Fruit fly (Drosophila melanogaster) whole organism, prepupa: Measurements from ENCODE around the gene dmrt93B.

ENCODE experiments used
- CG10631 ChIP-seq: fragments of 200-800 bp; sonication (Bioruptor generic); optimal IDR thresholded peaks from 2 replicates; lab custom pipeline; 2016; ENCODE audit warnings: missing biosample characterization, missing genetic modification characterization
- CG10669 ChIP-seq: fragments of 200-800 bp; sonication (Bioruptor generic); optimal IDR thresholded peaks from 3 replicates; lab custom pipeline; 2018; ENCODE audit warnings: missing biosample characterization, mild to moderate bottlenecking, missing genetic modification characterization, moderate library complexity
- CG11294 ChIP-seq: fragments of 200-800 bp; sonication (Bioruptor generic); IDR thresholded peaks from 2 replicates; pipeline ENCODE4 v1.3.6; 2022; ENCODE audit warnings: missing biosample characterization, missing genetic modification characterization
- CG11762 ChIP-seq: fragments of 200-800 bp; sonication (Bioruptor generic); optimal IDR thresholded peaks from 3 replicates; lab custom pipeline; 2016; ENCODE audit warnings: missing biosample characterization, missing genetic modification characterization; ENCODE audit not compliant: insufficient read depth
- CG11902 ChIP-seq: fragments of 200-800 bp; sonication (Bioruptor generic); optimal IDR thresholded peaks from 3 replicates; lab custom pipeline; 2016; ENCODE audit warnings: missing biosample characterization, missing genetic modification characterization
- CG15336 ChIP-seq: fragments of 200-800 bp; sonication (Bioruptor generic); IDR thresholded peaks from 2 replicates; pipeline ENCODE4 v1.3.6; 2022; ENCODE audit warnings: missing biosample characterization, missing genetic modification characterization
- CG1621 ChIP-seq: fragments of 200-800 bp; sonication (Bioruptor generic); optimal IDR thresholded peaks from 3 replicates; lab custom pipeline; 2018; ENCODE audit warnings: missing biosample characterization, mild to moderate bottlenecking, missing genetic modification characterization
- CG16779 ChIP-seq: fragments of 200-800 bp; sonication (Bioruptor generic); optimal IDR thresholded peaks from 3 replicates; lab custom pipeline; 2017; ENCODE audit warnings: missing biosample characterization, mild to moderate bottlenecking, missing genetic modification characterization
- CG3032 ChIP-seq: fragments of 200-800 bp; optimal IDR thresholded peaks from 2 replicates; lab custom pipeline; 2019; ENCODE audit warnings: missing biosample characterization, mild to moderate bottlenecking, missing genetic modification characterization, moderate library complexity
- CG4318 ChIP-seq: fragments of 200-800 bp; sonication (Bioruptor generic); optimal IDR thresholded peaks from 3 replicates; lab custom pipeline; 2017; ENCODE audit warnings: missing biosample characterization, mild to moderate bottlenecking, missing genetic modification characterization
- CG6163 ChIP-seq: fragments of 200-800 bp; sonication (Bioruptor generic); IDR thresholded peaks from 3 replicates; pipeline ENCODE4 v1.3.6; 2022; ENCODE audit warnings: missing biosample characterization, missing genetic modification characterization
- CG6276 ChIP-seq: fragments of 200-800 bp; sonication (Bioruptor generic); optimal IDR thresholded peaks from 2 replicates; lab custom pipeline; 2017; ENCODE audit warnings: missing biosample characterization, mild to moderate bottlenecking, missing genetic modification characterization
- CG6792 ChIP-seq: fragments of 200-800 bp; sonication (Bioruptor generic); optimal IDR thresholded peaks from 3 replicates; lab custom pipeline; 2016; ENCODE audit warnings: missing biosample characterization, missing genetic modification characterization
- CG6808 ChIP-seq: fragments of 200-800 bp; sonication (Bioruptor generic); optimal IDR thresholded peaks from 3 replicates; lab custom pipeline; 2017; ENCODE audit warnings: missing biosample characterization, missing genetic modification characterization, mild to moderate bottlenecking, moderate library complexity, missing genetic modification reagents
- CG6854 ChIP-seq: fragments of 200-800 bp; sonication (Bioruptor generic); optimal IDR thresholded peaks from 2 replicates; lab custom pipeline; 2017; ENCODE audit warnings: missing biosample characterization, mild to moderate bottlenecking, missing genetic modification characterization
- CG8119 ChIP-seq: fragments of 200-800 bp; sonication (Bioruptor generic); IDR thresholded peaks from 3 replicates; pipeline ENCODE4 v1.3.6; 2022; ENCODE audit warnings: missing biosample characterization, missing genetic modification characterization
- CG8319 ChIP-seq: fragments of 200-800 bp; sonication (Bioruptor generic); optimal IDR thresholded peaks from 3 replicates; lab custom pipeline; 2016; ENCODE audit warnings: missing biosample characterization, missing genetic modification characterization
- CG9139 ChIP-seq: fragments of 200-800 bp; sonication (Bioruptor generic); optimal IDR thresholded peaks from 3 replicates; lab custom pipeline; 2017; ENCODE audit warnings: missing biosample characterization, mild to moderate bottlenecking, missing genetic modification characterization
- Eip75B ChIP-seq: fragments of 200-800 bp; sonication (Bioruptor generic); optimal IDR thresholded peaks from 3 replicates; lab custom pipeline; 2016; ENCODE audit warnings: missing biosample characterization, missing genetic modification characterization
- Eip78C ChIP-seq: fragments of 200-800 bp; sonication (Bioruptor generic); peaks from one replicate; lab custom pipeline; 2016; ENCODE audit warnings: missing biosample characterization, missing genetic modification characterization
- Ets21C ChIP-seq: fragments of 200-800 bp; sonication (Bioruptor generic); optimal IDR thresholded peaks from 3 replicates; lab custom pipeline; 2016; ENCODE audit warnings: missing biosample characterization, missing genetic modification characterization
- Ets96B ChIP-seq: fragments of 200-800 bp; optimal IDR thresholded peaks from 2 replicates; lab custom pipeline; 2019; ENCODE audit warnings: missing biosample characterization, mild to moderate bottlenecking, missing genetic modification characterization, moderate library complexity
- Gug ChIP-seq: fragments of 200-800 bp; sonication (Bioruptor generic); IDR thresholded peaks from 2 replicates; pipeline ENCODE4 v1.3.6; 2022; ENCODE audit warnings: missing biosample characterization, missing genetic modification characterization
- Hr38 ChIP-seq: sonication (Bioruptor generic); optimal IDR thresholded peaks from 2 replicates; lab custom pipeline; 2016; ENCODE audit warnings: missing biosample characterization, missing genetic modification characterization
- Hr39 ChIP-seq: fragments of 200-800 bp; sonication (Bioruptor generic); optimal IDR thresholded peaks from 2 replicates; lab custom pipeline; 2016; ENCODE audit warnings: missing biosample characterization, missing genetic modification characterization
- Hr4 ChIP-seq: fragments of 200-800 bp; sonication (Bioruptor generic); optimal IDR thresholded peaks from 3 replicates; lab custom pipeline; 2016; ENCODE audit warnings: missing biosample characterization, missing genetic modification characterization
- Lpt ChIP-seq: fragments of 200-800 bp; sonication (Bioruptor generic); optimal IDR thresholded peaks from 3 replicates; lab custom pipeline; 2016; ENCODE audit warnings: missing biosample characterization, missing genetic modification characterization
- Sox102F ChIP-seq: fragments of 200-800 bp; sonication (Bioruptor generic); optimal IDR thresholded peaks from 2 replicates; lab custom pipeline; 2016; ENCODE audit warnings: missing biosample characterization, mild to moderate bottlenecking, missing genetic modification characterization
- Sox14 ChIP-seq: fragments of 200-800 bp; sonication (Bioruptor generic); optimal IDR thresholded peaks from 3 replicates; lab custom pipeline; 2016; ENCODE audit warnings: missing biosample characterization, missing genetic modification characterization
- Sox15 ChIP-seq: fragments of 200-800 bp; sonication (Bioruptor generic); optimal IDR thresholded peaks from 3 replicates; lab custom pipeline; 2016; ENCODE audit warnings: missing biosample characterization, missing genetic modification characterization
- achi ChIP-seq: fragments of 200-800 bp; sonication (Bioruptor generic); optimal IDR thresholded peaks from 3 replicates; lab custom pipeline; 2016; ENCODE audit warnings: missing biosample characterization, missing genetic modification characterization
- acj6 ChIP-seq: fragments of 200-800 bp; sonication (Bioruptor generic); optimal IDR thresholded peaks from 3 replicates; lab custom pipeline; 2016; ENCODE audit warnings: missing biosample characterization, missing genetic modification characterization
- cyc ChIP-seq: fragments of 200-800 bp; sonication (Bioruptor generic); optimal IDR thresholded peaks from 3 replicates; lab custom pipeline; 2016; ENCODE audit warnings: missing biosample characterization, missing genetic modification characterization
- dac ChIP-seq: fragments of 200-800 bp; sonication (Bioruptor generic); optimal IDR thresholded peaks from 2 replicates; lab custom pipeline; 2017; ENCODE audit warnings: missing biosample characterization, mild to moderate bottlenecking, missing genetic modification characterization
- dsx ChIP-seq: fragments of 200-800 bp; optimal IDR thresholded peaks from 3 replicates; lab custom pipeline; 2019; ENCODE audit warnings: missing biosample characterization, mild to moderate bottlenecking, missing genetic modification characterization, moderate library complexity; ENCODE audit not compliant: poor library complexity, severe bottlenecking
- eg ChIP-seq: fragments of 200-800 bp; sonication (Bioruptor generic); IDR thresholded peaks from 3 replicates; pipeline ENCODE4 v1.3.6; 2022; ENCODE audit warnings: missing biosample characterization, missing genetic modification characterization
- esn ChIP-seq: fragments of 200-800 bp; sonication (Bioruptor generic); optimal IDR thresholded peaks from 2 replicates; lab custom pipeline; 2016; ENCODE audit warnings: missing biosample characterization, mild to moderate bottlenecking, missing genetic modification characterization, moderate library complexity
- fd59A ChIP-seq: fragments of 200-800 bp; sonication (Bioruptor generic); optimal IDR thresholded peaks from 2 replicates; lab custom pipeline; 2017; ENCODE audit warnings: missing biosample characterization, mild to moderate bottlenecking, missing genetic modification characterization, missing genetic modification reagents
- fd85E ChIP-seq: fragments of 200-800 bp; sonication (Bioruptor generic); optimal IDR thresholded peaks from 3 replicates; lab custom pipeline; 2016; ENCODE audit warnings: missing biosample characterization, missing genetic modification characterization
- fkh ChIP-seq: fragments of 200-800 bp; sonication (Bioruptor generic); optimal IDR thresholded peaks from 3 replicates; lab custom pipeline; 2017; ENCODE audit warnings: missing biosample characterization, mild to moderate bottlenecking, missing genetic modification characterization, moderate library complexity
- net ChIP-seq: fragments of 200-800 bp; sonication (Bioruptor generic); optimal IDR thresholded peaks from 3 replicates; lab custom pipeline; 2016; ENCODE audit warnings: missing biosample characterization, missing genetic modification characterization
- pdm3 ChIP-seq: fragments of 200-800 bp; sonication (Bioruptor generic); optimal IDR thresholded peaks from 3 replicates; lab custom pipeline; 2016; ENCODE audit warnings: missing biosample characterization, missing genetic modification characterization
- salr ChIP-seq, 2 experiments: fragments of 200-800 bp; sonication (Bioruptor generic); optimal IDR thresholded peaks; 3 replicates each; lab custom pipeline; 2016 to 2018; ENCODE audit warnings: missing biosample characterization in 2 of 2, missing genetic modification characterization in 2 of 2, mild to moderate bottlenecking in 1 of 2
- spab ChIP-seq: fragments of 200-800 bp; sonication (Bioruptor generic); optimal IDR thresholded peaks from 2 replicates; lab custom pipeline; 2017; ENCODE audit warnings: missing biosample characterization, mild to moderate bottlenecking, missing genetic modification characterization, missing genetic modification reagents
- topi ChIP-seq: fragments of 200-800 bp; sonication (Bioruptor generic); optimal IDR thresholded peaks from 3 replicates; lab custom pipeline; 2016; ENCODE audit warnings: missing biosample characterization, missing genetic modification characterization
- vri ChIP-seq: fragments of 200-800 bp; sonication (Bioruptor generic); optimal IDR thresholded peaks from 3 replicates; lab custom pipeline; 2016; ENCODE audit warnings: missing biosample characterization, mild to moderate bottlenecking, missing genetic modification characterization

The dmrt93B gene

dm6 chr3R:21107907-21108591, 34.2 kb downstream of the dmrt93B start, which contains the start of the genes Sec15 and rtet (continued):
- TF ChIP-seq CG16779, result no peak
- TF ChIP-seq CG3032, result peak; percentile 45
- TF ChIP-seq eg (GFP tag; lab: Robert Waterston, UW), result no peak
- peak; percentile 60 for TF ChIP-seq Sox14
- no peak for TF ChIP-seq salr (GFP tag; optimal IDR thresholded peaks at IDR 0.05; lab: Kevin White, UChicago)
- peak; percentile 39 for TF ChIP-seq Ets96B (tag; lab: Kevin White, UChicago)
- TF ChIP-seq Sox15 (GFP tag; lab: Kevin White, UChicago), result no peak
- no peak for TF ChIP-seq CG11762
- TF ChIP-seq Hr39 (GFP tag; lab: Kevin White, UChicago), result peak; percentile 55
- TF ChIP-seq acj6 (GFP tag; lab: Kevin White, UChicago), result peak; percentile 49
- TF ChIP-seq topi (GFP tag; lab: Kevin White, UChicago), result peak; percentile 51

- TF ChIP-seq Sox102F (GFP tag; lab: Kevin White, UChicago), result no peak
- TF ChIP-seq CG3032, result no peak
- no peak for TF ChIP-seq fd85E (GFP tag; lab: Kevin White, UChicago)
- no peak for TF ChIP-seq CG6854
- no peak for TF ChIP-seq CG6792 (GFP tag; lab: Kevin White, UChicago)
- no peak for TF ChIP-seq Lpt (GFP tag; lab: Kevin White, UChicago)
- TF ChIP-seq CG10669 (GFP tag; lab: Kevin White, UChicago), result no peak
- no peak for TF ChIP-seq CG1621 (tag; lab: Kevin White, UChicago)
- TF ChIP-seq CG8319 (GFP tag; lab: Kevin White, UChicago), result no peak
- no peak for TF ChIP-seq fd59A (GFP tag; lab: Kevin White, UChicago)
- TF ChIP-seq salr (GFP tag; optimal IDR thresholded peaks at IDR 0.05; lab: Kevin White, UChicago), result no peak
- TF ChIP-seq CG15336 (GFP tag; lab: Robert Waterston, UW), result no peak
- TF ChIP-seq CG9139 (GFP tag; lab: Kevin White, UChicago), result no peak
These were observed 35.9 kb downstream of the dmrt93B start for dm6 chr3R:21109712-21110111.

dm6 chr3R:21111046-21111480, 37.3 kb downstream of the dmrt93B start, which contains the start of gene Rab11:
Gene Rab11 (plus strand): TSS chr3R:21111408.
- no peak for TF ChIP-seq dac (GFP tag; lab: Kevin White, UChicago)
- TF ChIP-seq Eip75B (GFP tag; lab: Kevin White, UChicago), result no peak
- TF ChIP-seq Eip78C (GFP tag; lab: Kevin White, UChicago), result peak; percentile 49
- TF ChIP-seq Ets96B (tag; lab: Kevin White, UChicago), result no peak
- no peak for TF ChIP-seq CG15336 (GFP tag; lab: Robert Waterston, UW)
- TF ChIP-seq cyc (GFP tag; lab: Kevin White, UChicago), result peak; percentile 15
- no peak for TF ChIP-seq CG1621 (tag; lab: Kevin White, UChicago)
- no peak for TF ChIP-seq CG8319 (GFP tag; lab: Kevin White, UChicago)
- TF ChIP-seq fd85E (GFP tag; lab: Kevin White, UChicago), result no peak
- TF ChIP-seq CG6276 (GFP tag; lab: Kevin White, UChicago), result no peak
- peak; percentile 48 for TF ChIP-seq acj6 (GFP tag; lab: Kevin White, UChicago)
- TF ChIP-seq vri (GFP tag; lab: Kevin White, UChicago), result no peak
- peak; percentile 64 for TF ChIP-seq esn
- peak; percentile 53 for TF ChIP-seq CG10631
- TF ChIP-seq spab (GFP tag; lab: Kevin White, UChicago), result no peak
- TF ChIP-seq CG11294, result no peak
- TF ChIP-seq net (GFP tag; lab: Kevin White, UChicago), result no peak
- TF ChIP-seq achi (GFP tag; lab: Kevin White, UChicago), result peak; percentile 15
- no peak for TF ChIP-seq CG6808 (GFP tag; lab: Kevin White, UChicago)
- no peak for TF ChIP-seq Hr38 (GFP tag; lab: Kevin White, UChicago)
- TF ChIP-seq CG8119 (GFP tag; lab: Robert Waterston, UW), result no peak
- no peak for TF ChIP-seq Ets21C (GFP tag; lab: Kevin White, UChicago)
- TF ChIP-seq Gug (GFP tag; lab: Robert Waterston, UW), result no peak
- TF ChIP-seq CG4318 (GFP tag; lab: Kevin White, UChicago), result no peak
- no peak for TF ChIP-seq dsx (GFP tag; lab: Kevin White, UChicago)
- TF ChIP-seq fkh (GFP tag; lab: Kevin White, UChicago), result peak; percentile 11
- TF ChIP-seq pdm3 (GFP tag; lab: Kevin White, UChicago), result no peak
- TF ChIP-seq Sox102F (GFP tag; lab: Kevin White, UChicago), result peak; percentile 8
- no peak for TF ChIP-seq CG11902
- TF ChIP-seq topi (GFP tag; lab: Kevin White, UChicago), result peak; percentile 54
- no peak for TF ChIP-seq salr (GFP tag; optimal IDR thresholded peaks at IDR 0.05; lab: Kevin White, UChicago)
- TF ChIP-seq CG6163 (GFP tag; lab: Robert Waterston, UW), result no peak; the same call in 2 of the 3 replicates
- peak; percentile 57 for TF ChIP-seq Hr4 (GFP tag; lab: Kevin White, UChicago)
- no peak for TF ChIP-seq Lpt (GFP tag; lab: Kevin White, UChicago)
